Fruit fly (Drosophila melanogaster): ENCODE data around the gene CG15172.

The CG15172 gene

DNA sequence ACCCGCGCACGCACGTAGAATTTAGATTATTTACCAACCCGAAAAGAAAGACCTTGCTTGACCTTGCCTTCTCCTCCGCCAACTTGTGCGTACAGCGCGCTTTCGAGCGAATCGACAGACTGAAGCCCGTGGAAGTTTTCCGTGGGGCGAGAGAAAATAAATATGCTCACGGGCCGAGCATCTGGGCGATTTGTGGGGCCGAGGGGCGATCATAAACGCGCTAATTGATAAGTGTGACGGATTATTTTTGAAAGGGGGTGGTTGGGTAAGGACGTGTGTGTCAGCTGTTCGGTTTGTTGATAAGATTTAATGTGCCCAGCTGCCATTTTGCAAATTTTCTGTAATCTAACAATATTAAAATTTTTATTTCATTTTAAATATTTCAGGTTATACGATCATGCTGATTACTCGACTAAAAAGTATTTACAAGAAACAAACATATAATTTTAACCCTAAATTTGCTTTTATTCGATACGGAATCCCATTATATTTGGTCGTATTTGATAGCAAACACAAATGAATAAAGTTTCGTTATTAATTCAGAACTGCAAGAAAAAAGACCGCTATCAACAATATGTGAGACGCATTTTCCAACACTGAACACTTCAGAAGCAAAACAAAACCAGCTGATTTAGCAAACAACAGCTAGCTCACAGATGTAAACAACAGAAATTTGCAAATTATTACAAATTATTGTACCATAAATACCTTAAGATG lies 48.0 kb upstream of the CG15172 start, which contains the start of the genes L2HGDH and CG10431 (continued):
- TF ChIP-seq sim (GFP tag; IDR thresholded peaks at IDR 0.05) (peak; percentile 14; the same call in 1 of the 2 replicates), CG10321 (GFP tag; IDR thresholded peaks at IDR 0.05) (no peak), sob (GFP tag; IDR thresholded peaks at IDR 0.05) (0 out of 2 replicates have a peak, but pooled peaks have one; percentile 7), lab (GFP tag; optimal IDR thresholded peaks at IDR 0.05) (peak; percentile 85), dysf (GFP tag; IDR thresholded peaks at IDR 0.05) (peak; percentile 44; the same call in 1 of the 3 replicates), ara (GFP tag; IDR thresholded peaks at IDR 0.05) (0 out of 2 replicates have a peak, but pooled peaks have one; percentile 20), wdn (GFP tag; IDR thresholded peaks at IDR 0.05) (0 out of 2 replicates have a peak, but pooled peaks have one; percentile 4), CG1529 (GFP tag; optimal IDR thresholded peaks at IDR 0.05) (peak; percentile 35), gcm (GFP tag; optimal IDR thresholded peaks at IDR 0.05) (peak; percentile 36), tup (GFP tag; optimal IDR thresholded peaks at IDR 0.05) (peak; percentile 30), ATbp (GFP tag; optimal IDR thresholded peaks at IDR 0.05) (peak; percentile 25), CG2202 (tag; optimal IDR thresholded peaks at IDR 0.05) (peak; percentile 4), Sox102F (GFP tag; optimal IDR thresholded peaks at IDR 0.05) (peak; percentile 55), pho (GFP tag; optimal IDR thresholded peaks at IDR 0.05) (peak; percentile 10), Doc3 (GFP tag; IDR thresholded peaks at IDR 0.05; ENCODE audit: partially characterized antibody) (no peak), CG3726 (GFP tag; IDR thresholded peaks at IDR 0.05) (no peak), B-H2 (GFP tag; optimal IDR thresholded peaks at IDR 0.05) (peak; percentile 49), CG8359 (GFP tag; optimal IDR thresholded peaks at IDR 0.05; ENCODE audit: borderline replicate concordance) (peak; percentile 20), Myb (GFP tag; optimal IDR thresholded peaks at IDR 0.05) (peak; percentile 11), Xrp1 (GFP tag; IDR thresholded peaks at IDR 0.05) (peak; percentile 36; the same call in 1 of the 2 replicates), ttk (GFP tag; IDR thresholded peaks at IDR 0.05) (no peak; the same call in 1 of the 2 replicates), PHDP (tag; optimal IDR thresholded peaks at IDR 0.05) (peak; percentile 62), CG30431 (GFP tag; optimal IDR thresholded peaks at IDR 0.05) (no peak), sd (tag; optimal IDR thresholded peaks at IDR 0.05) (peak; percentile 62), mam (GFP tag; optimal IDR thresholded peaks at IDR 0.05) (peak; percentile 21), sqz (GFP tag; optimal IDR thresholded peaks at IDR 0.05) (no peak), CG10979 (tag; optimal IDR thresholded peaks at IDR 0.05) (peak; percentile 56), caup (GFP tag; optimal IDR thresholded peaks at IDR 0.05; ENCODE audit: severe bottlenecking) (peak; percentile 34), CG8281 (tag; optimal IDR thresholded peaks at IDR 0.05) (no peak), Lhr (GFP tag; optimal IDR thresholded peaks at IDR 0.05) (peak; percentile 36), CHES-1-like (GFP tag; optimal IDR thresholded peaks at IDR 0.05) (peak; percentile 12), Hr78 (GFP tag; optimal IDR thresholded peaks at IDR 0.05) (peak in 1 of 2 experiments; percentile 72), Sin3A (optimal IDR thresholded peaks at IDR 0.05) (peak; percentile 40), mld (GFP tag; IDR thresholded peaks at IDR 0.05; ENCODE audit: partially characterized antibody) (no peak), CG17186 (GFP tag; optimal IDR thresholded peaks at IDR 0.05) (peak; percentile 53), CG12071 (GFP tag; optimal IDR thresholded peaks at IDR 0.05) (peak; percentile 57), CG10654 (GFP tag; optimal IDR thresholded peaks at IDR 0.05) (peak; percentile 47), CG17829 (tag; optimal IDR thresholded peaks at IDR 0.05) (peak; percentile 77), sr (GFP tag; IDR thresholded peaks at IDR 0.05) (no peak), pros (GFP tag; optimal IDR thresholded peaks at IDR 0.05) (peak; percentile 88), Hmr (GFP tag; optimal IDR thresholded peaks at IDR 0.05) (peak; percentile 75), twi (tag; optimal IDR thresholded peaks at IDR 0.05) (peak; percentile 49), CG6813 (GFP tag; optimal IDR thresholded peaks at IDR 0.05) (peak; percentile 41), salm (tag; optimal IDR thresholded peaks at IDR 0.05) (peak; percentile 28), al (GFP tag; IDR thresholded peaks at IDR 0.05) (no peak), CG11456 (GFP tag; IDR thresholded peaks at IDR 0.05) (no peak), gfzf (GFP tag; optimal IDR thresholded peaks at IDR 0.05) (peak; percentile 70), btn (GFP tag; optimal IDR thresholded peaks at IDR 0.05) (peak; percentile 4)
